Fruit fly (Drosophila melanogaster): Measurements from ENCODE around the gene CG7560.

The CG7560 gene

dm6 chr3L:11379698-11380438 lies 45.1 kb upstream of the CG7560 start (continued):
- TF ChIP-seq Met (GFP tag; optimal IDR thresholded peaks at IDR 0.05) (peak; percentile 84), OdsH (GFP tag; optimal IDR thresholded peaks at IDR 0.05) (peak; percentile 81), pdm3 (GFP tag; optimal IDR thresholded peaks at IDR 0.05) (peak; percentile 82), Smox (GFP tag; optimal IDR thresholded peaks at IDR 0.05) (peak; percentile 79), svp (GFP tag) (peak; percentile 91), fd59A (GFP tag; optimal IDR thresholded peaks at IDR 0.05) (peak; percentile 73), eg (GFP tag; IDR thresholded peaks at IDR 0.05) (peak; percentile 76), net (GFP tag; optimal IDR thresholded peaks at IDR 0.05) (peak; percentile 83), CG7368 (GFP tag; optimal IDR thresholded peaks at IDR 0.05) (peak; percentile 80), Lpt (GFP tag; optimal IDR thresholded peaks at IDR 0.05) (peak; percentile 65), CG8319 (GFP tag; optimal IDR thresholded peaks at IDR 0.05) (peak; percentile 65), fkh (GFP tag; optimal IDR thresholded peaks at IDR 0.05) (no peak), Sox102F (GFP tag; optimal IDR thresholded peaks at IDR 0.05) (peak; percentile 86), CG11294 (GFP tag; IDR thresholded peaks at IDR 0.05) (peak; percentile 45; the same call in 1 of the 2 replicates), CG32006 (GFP tag; optimal IDR thresholded peaks at IDR 0.05) (peak; percentile 59), CG11762 (GFP tag; optimal IDR thresholded peaks at IDR 0.05; ENCODE audit: insufficient read depth) (peak; percentile 50), salr (GFP tag; optimal IDR thresholded peaks at IDR 0.05) (peak; percentile 57 to 73), Hr38 (GFP tag; optimal IDR thresholded peaks at IDR 0.05) (no peak), CG6163 (GFP tag; IDR thresholded peaks at IDR 0.05) (peak; percentile 89), CG6276 (GFP tag; optimal IDR thresholded peaks at IDR 0.05) (peak; percentile 41), Hr4 (GFP tag; optimal IDR thresholded peaks at IDR 0.05) (peak; percentile 15), Gug (GFP tag; IDR thresholded peaks at IDR 0.05) (peak; percentile 56), vri (GFP tag; optimal IDR thresholded peaks at IDR 0.05) (peak; percentile 81), CG8632 (GFP tag; optimal IDR thresholded peaks at IDR 0.05) (peak; percentile 64), CG4318 (GFP tag; optimal IDR thresholded peaks at IDR 0.05) (peak; percentile 46), CG9139 (GFP tag; optimal IDR thresholded peaks at IDR 0.05) (peak; percentile 84), lz (GFP tag; optimal IDR thresholded peaks at IDR 0.05) (peak; percentile 85), achi (GFP tag; optimal IDR thresholded peaks at IDR 0.05) (peak; percentile 72), CG34406 (GFP tag; optimal IDR thresholded peaks at IDR 0.05) (peak; percentile 53), topi (GFP tag; optimal IDR thresholded peaks at IDR 0.05) (peak; percentile 80), CG31627 (GFP tag; optimal IDR thresholded peaks at IDR 0.05) (peak; percentile 86)

dm6 chr3L:11380439-11380783 lies 44.5 kb upstream of the CG7560 start:
- TF ChIP-seq Lpt (GFP tag; optimal IDR thresholded peaks at IDR 0.05) (no peak), CG10631 (GFP tag; optimal IDR thresholded peaks at IDR 0.05) (no peak), achi (GFP tag; optimal IDR thresholded peaks at IDR 0.05) (no peak), cyc (GFP tag; optimal IDR thresholded peaks at IDR 0.05) (no peak), CG8119 (GFP tag; IDR thresholded peaks at IDR 0.05) (no peak), CG11294 (GFP tag; IDR thresholded peaks at IDR 0.05) (no peak), Sox102F (GFP tag; optimal IDR thresholded peaks at IDR 0.05) (no peak), CG1621 (tag; optimal IDR thresholded peaks at IDR 0.05) (no peak), CG15336 (GFP tag; IDR thresholded peaks at IDR 0.05) (no peak), topi (GFP tag; optimal IDR thresholded peaks at IDR 0.05) (no peak), lz (GFP tag; optimal IDR thresholded peaks at IDR 0.05) (no peak), CG6163 (GFP tag; IDR thresholded peaks at IDR 0.05) (no peak), dac (GFP tag; optimal IDR thresholded peaks at IDR 0.05) (no peak), Met (GFP tag; optimal IDR thresholded peaks at IDR 0.05) (no peak), Eip75B (GFP tag; optimal IDR thresholded peaks at IDR 0.05) (no peak), CG7368 (GFP tag; optimal IDR thresholded peaks at IDR 0.05) (no peak), svp (GFP tag) (no peak), CG11902 (GFP tag; optimal IDR thresholded peaks at IDR 0.05) (no peak), CG6792 (GFP tag; optimal IDR thresholded peaks at IDR 0.05) (no peak), OdsH (GFP tag; optimal IDR thresholded peaks at IDR 0.05) (no peak)

Data from whole organism, prepupa.